Fruit fly (Drosophila melanogaster) whole organism, adult: ENCODE measurements around the gene Mkrn1.

ENCODE experiments used
- CG11617 ChIP-seq: fragments of 200-800 bp; sonication (Bioruptor generic); optimal IDR thresholded peaks from 2 replicates; lab custom pipeline; 2017; ENCODE audit warnings: mild to moderate bottlenecking, missing biosample characterization, missing genetic modification reagents, missing genetic modification characterization
- CG14711 ChIP-seq: fragments of 200-800 bp; sonication (Bioruptor generic); optimal IDR thresholded peaks from 2 replicates; lab custom pipeline; 2018; ENCODE audit warnings: missing biosample characterization, mild to moderate bottlenecking, missing genetic modification characterization, moderate library complexity
- CG1620 ChIP-seq: fragments of 200-800 bp; sonication (Bioruptor generic); optimal IDR thresholded peaks from 2 replicates; lab custom pipeline; 2016; ENCODE audit warnings: missing biosample characterization, missing genetic modification characterization
- CG33017 ChIP-seq: fragments of 200-800 bp; sonication (Bioruptor generic); optimal IDR thresholded peaks from 2 replicates; lab custom pipeline; 2018; ENCODE audit warnings: missing biosample characterization, mild to moderate bottlenecking, missing genetic modification characterization, moderate library complexity
- CG7045 ChIP-seq: fragments of 200-800 bp; sonication (Bioruptor generic); optimal IDR thresholded peaks from 2 replicates; lab custom pipeline; 2017; ENCODE audit warnings: missing biosample characterization, mild to moderate bottlenecking, missing genetic modification characterization
- CG7101 ChIP-seq: fragments of 200-800 bp; sonication (Bioruptor generic); optimal IDR thresholded peaks from 2 replicates; lab custom pipeline; 2018; ENCODE audit warnings: missing biosample characterization, mild to moderate bottlenecking, missing genetic modification characterization, moderate library complexity
- Clk ChIP-seq: fragments of 200-800 bp; sonication (Bioruptor generic); optimal IDR thresholded peaks from 2 replicates; lab custom pipeline; 2017; ENCODE audit warnings: missing biosample characterization, missing genetic modification characterization
- Mnt ChIP-seq: fragments of 200-800 bp; sonication (Bioruptor generic); optimal IDR thresholded peaks from 2 replicates; lab custom pipeline; 2016; ENCODE audit warnings: missing biosample characterization, mild to moderate bottlenecking, missing genetic modification characterization
- bab1 ChIP-seq: fragments of 200-800 bp; sonication (Bioruptor generic); optimal IDR thresholded peaks from 3 replicates; lab custom pipeline; 2019; ENCODE audit warnings: missing biosample characterization, mild to moderate bottlenecking, missing genetic modification characterization, moderate library complexity
- cic ChIP-seq: fragments of 200-800 bp; sonication (Bioruptor generic); optimal IDR thresholded peaks from 2 replicates; lab custom pipeline; 2017; ENCODE audit warnings: missing biosample characterization, mild to moderate bottlenecking, missing genetic modification characterization, moderate library complexity
- kay ChIP-seq: fragments of 200-800 bp; sonication (Bioruptor generic); peaks from one replicate; lab custom pipeline; 2016; ENCODE audit warnings: missing biosample characterization, missing genetic modification characterization, borderline replicate concordance
- tj ChIP-seq: fragments of 200-800 bp; sonication (Bioruptor generic); optimal IDR thresholded peaks from 3 replicates; lab custom pipeline; 2017; ENCODE audit warnings: missing biosample characterization, mild to moderate bottlenecking, missing genetic modification characterization, moderate library complexity
- toe ChIP-seq: fragments of 200-800 bp; sonication (Bioruptor generic); optimal IDR thresholded peaks from 2 replicates; lab custom pipeline; 2016; ENCODE audit warnings: missing biosample characterization, missing genetic modification characterization

- TF ChIP-seq Mnt (no peak), CG7101 (tag; lab: Kevin White, UChicago) (no peak), tj (GFP tag; lab: Kevin White, UChicago) (no peak), CG33017 (tag; lab: Kevin White, UChicago) (no peak), CG1620 (GFP tag; lab: Kevin White, UChicago) (no peak), CG7045 (no peak), CG14711 (tag; lab: Kevin White, UChicago) (no peak), toe (no peak), Clk (no peak), kay (GFP tag; lab: Kevin White, UChicago) (peak; percentile 39), CG11617 (GFP tag; lab: Kevin White, UChicago) (no peak), cic (no peak), bab1 (GFP tag; lab: Kevin White, UChicago) (no peak)
These were observed 8.5 kb upstream of the Mkrn1 start, which contains the start of gene CG33290 for dm6 chr3L:21542059-21542458.
